Worm (Caenorhabditis elegans): Measurements from ENCODE around the gene zip-10.
A peak's percentile ranks its signal among the peaks of the same experiment; 100 is the strongest.

DNA sequence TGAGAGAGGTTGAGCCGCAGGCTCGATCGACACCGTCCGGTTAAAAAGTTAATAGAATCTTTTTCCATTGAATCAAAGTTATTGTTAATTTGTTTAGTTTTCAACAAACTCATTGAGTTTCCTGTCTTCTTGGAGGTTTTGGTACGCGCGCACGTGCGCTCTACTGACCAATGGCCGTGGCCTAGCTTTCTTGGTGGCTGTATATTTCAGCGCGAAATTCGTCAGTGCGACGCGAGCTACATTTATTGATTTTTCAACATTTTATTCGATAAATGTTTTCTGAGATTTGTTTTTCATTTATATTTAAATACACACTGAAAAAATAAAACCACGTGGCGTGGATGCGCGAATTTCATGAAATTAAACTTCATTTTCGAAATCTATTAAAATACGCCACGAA is 6.4 kb downstream of the zip-10 start, which contains the start of gene bir-1:
- TF ChIP-seq mdl-1 (tag; optimal IDR thresholded peaks at IDR 0.05), result peak; percentile 44 to 75
- peak; percentile 70 for TF ChIP-seq lin-13 (GFP tag; optimal IDR thresholded peaks at IDR 0.05)
- TF ChIP-seq F13H6.1 (tag; optimal IDR thresholded peaks at IDR 0.05), result peak; percentile 46
- no peak for TF ChIP-seq snpc-4 (tag; optimal IDR thresholded peaks at IDR 0.05)
- no peak for TF ChIP-seq nhr-12 (tag; optimal IDR thresholded peaks at IDR 0.05)
- TF ChIP-seq ztf-4 (tag; optimal IDR thresholded peaks at IDR 0.05), result no peak
- no peak for TF ChIP-seq unc-62 (GFP tag; optimal IDR thresholded peaks at IDR 0.05)
- TF ChIP-seq mab-5 (tag; optimal IDR thresholded peaks at IDR 0.05), result no peak
- TF ChIP-seq gmeb-1 (tag; optimal IDR thresholded peaks at IDR 0.05), result peak; percentile 59

Data from whole organism, L2 larva.